Worm (Caenorhabditis elegans) whole organism, midembryonic: ENCODE measurements around the gene F20A1.8.

Experiments
- T22C8.4 ChIP-seq: fragments of 200-800 bp; sonication (Bioruptor generic); IDR thresholded peaks from 2 replicates; pipeline ENCODE4 v1.3.6; 2022; ENCODE audit warnings: missing genetic modification characterization, missing compliant biosample characterization
- flt-1 ChIP-seq: fragments of 200-800 bp; sonication (Bioruptor generic); IDR thresholded peaks from 2 replicates; pipeline ENCODE4 v1.3.6; 2022; ENCODE audit warnings: missing genetic modification characterization, missing compliant biosample characterization
- klf-2 ChIP-seq: fragments of 200-800 bp; sonication (Bioruptor generic); conservative IDR thresholded peaks from 2 replicates; pipeline ENCODE4 v1.3.6; 2022; ENCODE audit warnings: missing genetic modification reagents, missing genetic modification characterization, missing compliant biosample characterization
- med-1 ChIP-seq: sonication (generic microtip); optimal IDR thresholded peaks from 2 replicates; lab custom pipeline; 2017; ENCODE audit warnings: missing genetic modification characterization, mild to moderate bottlenecking, missing compliant biosample characterization, antibody characterized with exemption, missing genetic modification reagents; ENCODE audit not compliant: insufficient read depth
- tab-1 ChIP-seq: fragments of 200-800 bp; sonication (Bioruptor generic); IDR thresholded peaks from 2 replicates; pipeline ENCODE4 v1.3.6; 2022; ENCODE audit warnings: missing genetic modification characterization, missing compliant biosample characterization
- ztf-23 ChIP-seq: fragments of 200-800 bp; sonication (Bioruptor generic); IDR thresholded peaks from 2 replicates; pipeline ENCODE4 v1.3.6; 2022; ENCODE audit warnings: missing genetic modification reagents, missing genetic modification characterization, missing compliant biosample characterization

- TF ChIP-seq med-1 (no peak), klf-2 (GFP tag; lab: Robert Waterston, UW) (no peak), tab-1 (no peak), ztf-23 (GFP tag; lab: Robert Waterston, UW) (no peak), T22C8.4 (GFP tag; lab: Robert Waterston, UW) (no peak), flt-1 (GFP tag; lab: Robert Waterston, UW) (no peak)
Observed at ce11 chrV:7079388-7079787, 32.0 kb upstream of the F20A1.8 start.
